Worm (Caenorhabditis elegans) whole organism, L4 larva: ENCODE data around the gene C53A3.4.
A peak's percentile ranks its signal among the peaks of the same experiment; 100 is the strongest.

Experiments
- Y75B8A.6 ChIP-seq: fragments of 200-800 bp; sonication (Bioruptor generic); IDR thresholded peaks from 2 replicates; pipeline ENCODE4 v1.3.6; 2022; ENCODE audit warnings: missing genetic modification reagents, missing genetic modification characterization, missing compliant biosample characterization
- dmd-6 ChIP-seq: fragments of 200-800 bp; sonication (Bioruptor generic); IDR thresholded peaks from 2 replicates; pipeline ENCODE4 v1.3.6; 2022; ENCODE audit warnings: missing genetic modification reagents, missing genetic modification characterization, missing compliant biosample characterization
- egl-43 ChIP-seq: fragments of 200-800 bp; sonication (Bioruptor generic); IDR thresholded peaks from 2 replicates; pipeline ENCODE4 v1.3.6; 2022; ENCODE audit warnings: missing genetic modification reagents, missing genetic modification characterization, missing compliant biosample characterization
- fkh-10 ChIP-seq: fragments of 150-350 bp; optimal IDR thresholded peaks from 2 replicates; lab custom pipeline; 2014; ENCODE audit warnings: missing biosample characterization, missing genetic modification reagents, missing genetic modification characterization
- fos-1 ChIP-seq: fragments of 150-350 bp; optimal IDR thresholded peaks from 2 replicates; lab custom pipeline; 2014; ENCODE audit warnings: missing biosample characterization, missing genetic modification characterization
- jun-1 ChIP-seq: fragments of 150-350 bp; optimal IDR thresholded peaks from 2 replicates; lab custom pipeline; 2014; ENCODE audit warnings: missing biosample characterization, missing genetic modification reagents, missing genetic modification characterization
- mdl-1 ChIP-seq, 2 experiments: fragments of 150-350 bp in 1 of 2; sonication (generic microtip) in 1 of 2; optimal IDR thresholded peaks; 2 replicates each; lab custom pipeline; 2014 to 2017; ENCODE audit warnings: missing biosample characterization in 2 of 2, missing genetic modification characterization in 2 of 2
- nhr-11 ChIP-seq: fragments of 150-350 bp; optimal IDR thresholded peaks from 2 replicates; lab custom pipeline; 2014; ENCODE audit warnings: missing biosample characterization, missing genetic modification characterization
- nhr-25 ChIP-seq: sonication (generic microtip); optimal IDR thresholded peaks from 2 replicates; lab custom pipeline; 2017; ENCODE audit warnings: missing genetic modification characterization, mild to moderate bottlenecking, missing compliant biosample characterization, antibody characterized with exemption, moderate library complexity, borderline replicate concordance; ENCODE audit not compliant: insufficient read depth
- pqm-1 ChIP-seq: sonication (generic microtip); optimal IDR thresholded peaks from 2 replicates; lab custom pipeline; 2017; ENCODE audit warnings: missing biosample characterization, missing genetic modification characterization
- tag-97 ChIP-seq: fragments of 200-800 bp; sonication (Bioruptor generic); IDR thresholded peaks from 2 replicates; pipeline ENCODE4 v1.3.6; 2022; ENCODE audit warnings: missing genetic modification characterization, missing compliant biosample characterization
- unc-130 ChIP-seq: sonication (generic microtip); optimal IDR thresholded peaks from 2 replicates; lab custom pipeline; 2016; ENCODE audit warnings: missing genetic modification reagents, missing genetic modification characterization, missing compliant biosample characterization
- ztf-11 ChIP-seq: fragments of 150-350 bp; optimal IDR thresholded peaks from 2 replicates; lab custom pipeline; 2014; ENCODE audit warnings: missing biosample characterization, missing genetic modification characterization

- no peak for TF ChIP-seq pqm-1
- TF ChIP-seq mdl-1 (tag; optimal IDR thresholded peaks at IDR 0.05; lab: Kevin White, UChicago): no peak
- TF ChIP-seq nhr-11 (tag; lab: Kevin White, UChicago): no peak
- TF ChIP-seq fos-1 (tag; lab: Kevin White, UChicago): no peak
- no peak for TF ChIP-seq egl-43
- peak; percentile 38; the same call in 1 of the 2 replicates for TF ChIP-seq dmd-6 (GFP tag; lab: Robert Waterston, UW)
- no peak for TF ChIP-seq fkh-10 (GFP tag; lab: Kevin White, UChicago)
- TF ChIP-seq tag-97 (GFP tag; lab: Robert Waterston, UW): no peak
- TF ChIP-seq unc-130 (GFP tag; lab: Kevin White, UChicago): no peak
- TF ChIP-seq ztf-11 (tag; lab: Kevin White, UChicago): no peak
- TF ChIP-seq jun-1 (tag; lab: Kevin White, UChicago): no peak
- no peak for TF ChIP-seq nhr-25
- no peak for TF ChIP-seq Y75B8A.6 (GFP tag; lab: Robert Waterston, UW)
These were observed 11.3 kb upstream of the C53A3.4 start for ce11 chrV:5769999-5770398.
